Fruit fly (Drosophila melanogaster) whole organism, embryonic: ENCODE measurements around the gene CG32568.

ENCODE experiments used
- Aef1 ChIP-seq: fragments of 200-800 bp; sonication (Bioruptor generic); IDR thresholded peaks from 3 replicates; pipeline ENCODE4 v1.3.6; 2022; ENCODE audit warnings: missing biosample characterization, missing genetic modification characterization
- Antp ChIP-seq: fragments of 200-800 bp; sonication (Bioruptor generic); optimal IDR thresholded peaks from 3 replicates; lab custom pipeline; 2016; ENCODE audit warnings: missing biosample characterization, missing genetic modification characterization
- Awh ChIP-seq: fragments of 200-800 bp; sonication (Bioruptor generic); IDR thresholded peaks from 2 replicates; pipeline ENCODE4, ENCODE4 v1.3.6; 2022; ENCODE audit warnings: missing biosample characterization, missing genetic modification characterization
- Bteb2 ChIP-seq: fragments of 200-800 bp; sonication (Bioruptor generic); optimal IDR thresholded peaks from 2 replicates; lab custom pipeline; 2016; ENCODE audit warnings: missing biosample characterization, missing genetic modification characterization
- CG10147 ChIP-seq: fragments of 200-800 bp; sonication (Bioruptor generic); optimal IDR thresholded peaks from 2 replicates; lab custom pipeline; 2019; ENCODE audit warnings: missing biosample characterization, mild to moderate bottlenecking, missing genetic modification characterization, moderate library complexity
- CG10209 ChIP-seq: fragments of 200-800 bp; sonication (Bioruptor generic); optimal IDR thresholded peaks from 3 replicates; lab custom pipeline; 2017; ENCODE audit warnings: missing biosample characterization, mild to moderate bottlenecking, missing genetic modification characterization, missing genetic modification reagents
- CG10267 ChIP-seq: fragments of 200-800 bp; sonication (Bioruptor generic); optimal IDR thresholded peaks from 2 replicates; lab custom pipeline; 2018; ENCODE audit warnings: missing biosample characterization, mild to moderate bottlenecking, missing genetic modification characterization, moderate library complexity
- CG12071 ChIP-seq: fragments of 200-800 bp; sonication (Bioruptor generic); optimal IDR thresholded peaks from 3 replicates; lab custom pipeline; 2018; ENCODE audit warnings: missing biosample characterization, mild to moderate bottlenecking, missing genetic modification characterization
- CG13296 ChIP-seq: fragments of 200-800 bp; sonication (Bioruptor generic); optimal IDR thresholded peaks from 3 replicates; lab custom pipeline; 2018; ENCODE audit warnings: missing biosample characterization, mild to moderate bottlenecking, missing genetic modification characterization
- CG1529 ChIP-seq: fragments of 200-800 bp; sonication (Bioruptor generic); optimal IDR thresholded peaks from 3 replicates; lab custom pipeline; 2018; ENCODE audit warnings: missing biosample characterization, missing genetic modification characterization
- CG15601 ChIP-seq: fragments of 200-800 bp; sonication (Bioruptor generic); optimal IDR thresholded peaks from 3 replicates; lab custom pipeline; 2019; ENCODE audit warnings: missing biosample characterization, mild to moderate bottlenecking, missing genetic modification characterization, moderate library complexity
- CG17385 ChIP-seq: fragments of 200-800 bp; sonication (Bioruptor generic); optimal IDR thresholded peaks from 3 replicates; lab custom pipeline; 2018; ENCODE audit warnings: missing biosample characterization, mild to moderate bottlenecking, missing genetic modification characterization
- CG17612 ChIP-seq: fragments of 200-800 bp; sonication (Bioruptor generic); IDR thresholded peaks from 2 replicates; pipeline ENCODE4 v1.3.6; 2022; ENCODE audit warnings: missing biosample characterization, missing genetic modification characterization
- CG18619 ChIP-seq: fragments of 200-800 bp; sonication (Bioruptor generic); optimal IDR thresholded peaks from 3 replicates; lab custom pipeline; 2017; ENCODE audit warnings: missing biosample characterization, mild to moderate bottlenecking, missing genetic modification characterization
- CG31365 ChIP-seq: fragments of 200-800 bp; sonication (Bioruptor generic); optimal IDR thresholded peaks from 2 replicates; lab custom pipeline; 2018; ENCODE audit warnings: missing biosample characterization, mild to moderate bottlenecking, missing genetic modification characterization
- CG4617 ChIP-seq: fragments of 200-800 bp; sonication (Bioruptor generic); optimal IDR thresholded peaks from 3 replicates; lab custom pipeline; 2016; ENCODE audit warnings: missing biosample characterization, missing genetic modification characterization, borderline replicate concordance
- CG4707 ChIP-seq: fragments of 200-800 bp; sonication (Bioruptor generic); optimal IDR thresholded peaks from 2 replicates; lab custom pipeline; 2018; ENCODE audit warnings: missing biosample characterization, mild to moderate bottlenecking, missing genetic modification characterization, moderate library complexity
- CG4730 ChIP-seq: fragments of 200-800 bp; sonication (Bioruptor generic); IDR thresholded peaks from 2 replicates; pipeline ENCODE4 v1.3.6; 2022; ENCODE audit warnings: missing biosample characterization, missing genetic modification characterization
- CG5180 ChIP-seq: fragments of 200-800 bp; sonication (Bioruptor generic); optimal IDR thresholded peaks from 3 replicates; lab custom pipeline; 2017; ENCODE audit warnings: missing biosample characterization, missing genetic modification characterization, mild to moderate bottlenecking, moderate library complexity, missing genetic modification reagents
- CG6254 ChIP-seq: fragments of 200-800 bp; sonication (Bioruptor generic); optimal IDR thresholded peaks from 3 replicates; lab custom pipeline; 2017; ENCODE audit warnings: mild to moderate bottlenecking, missing biosample characterization, missing genetic modification reagents, missing genetic modification characterization
- CG7786 ChIP-seq: fragments of 200-800 bp; sonication (Bioruptor generic); optimal IDR thresholded peaks from 2 replicates; lab custom pipeline; 2016; ENCODE audit warnings: missing biosample characterization, missing genetic modification characterization
- CG8359 ChIP-seq: fragments of 200-800 bp; sonication (Bioruptor generic); optimal IDR thresholded peaks from 2 replicates; lab custom pipeline; 2017; ENCODE audit warnings: missing biosample characterization, mild to moderate bottlenecking, missing genetic modification characterization, borderline replicate concordance
- CG8388 ChIP-seq: fragments of 200-800 bp; sonication (Bioruptor generic); optimal IDR thresholded peaks from 2 replicates; lab custom pipeline; 2019; ENCODE audit warnings: missing biosample characterization, mild to moderate bottlenecking, missing genetic modification characterization, moderate library complexity
- CG9932 ChIP-seq: fragments of 200-800 bp; sonication (Bioruptor generic); IDR thresholded peaks from 2 replicates; pipeline ENCODE4 v1.3.6; 2022; ENCODE audit warnings: missing biosample characterization, missing genetic modification characterization
- Drgx ChIP-seq: fragments of 200-800 bp; sonication (Bioruptor generic); IDR thresholded peaks from 2 replicates; pipeline ENCODE4 v1.3.6; 2022; ENCODE audit warnings: missing biosample characterization, missing genetic modification characterization
- E2f2 ChIP-seq: fragments of 200-800 bp; sonication (Bioruptor generic); IDR thresholded peaks from 2 replicates; pipeline ENCODE4 v1.3.6; 2022; ENCODE audit warnings: missing biosample characterization, missing genetic modification characterization
- H15 ChIP-seq: fragments of 200-800 bp; sonication (Bioruptor generic); IDR thresholded peaks from 3 replicates; pipeline ENCODE4 v1.3.6; 2022; ENCODE audit warnings: missing biosample characterization, missing genetic modification characterization
- HLH3B ChIP-seq: fragments of 200-800 bp; sonication (Bioruptor generic); IDR thresholded peaks from 2 replicates; pipeline ENCODE4 v1.3.6; 2022; ENCODE audit warnings: missing biosample characterization, missing genetic modification characterization
- HLH4C ChIP-seq: fragments of 200-800 bp; sonication (Bioruptor generic); IDR thresholded peaks from 3 replicates; pipeline ENCODE4 v1.3.6; 2022; ENCODE audit warnings: missing biosample characterization, missing genetic modification characterization; ENCODE audit not compliant: partially characterized antibody
- Hr51 ChIP-seq, 2 experiments: fragments of 200-800 bp; sonication (Bioruptor generic); optimal IDR thresholded peaks; 2 replicates in 1 of 2; 3 replicates in 1 of 2; lab custom pipeline; 2016 to 2018; ENCODE audit warnings: missing biosample characterization in 2 of 2, missing genetic modification characterization in 2 of 2, mild to moderate bottlenecking in 1 of 2, moderate library complexity in 1 of 2
- Jarid2 ChIP-seq: fragments of 200-800 bp; sonication (Bioruptor generic); optimal IDR thresholded peaks from 3 replicates; lab custom pipeline; 2017; ENCODE audit warnings: mild to moderate bottlenecking, missing biosample characterization, missing genetic modification reagents, missing genetic modification characterization
- Opbp ChIP-seq: fragments of 200-800 bp; sonication (Bioruptor generic); IDR thresholded peaks from 3 replicates; pipeline ENCODE4 v1.3.6; 2022; ENCODE audit warnings: missing biosample characterization, missing genetic modification characterization; ENCODE audit not compliant: partially characterized antibody
- Rfx ChIP-seq: fragments of 200-800 bp; sonication (Bioruptor generic); IDR thresholded peaks from 2 replicates; pipeline ENCODE4 v1.3.6; 2022; ENCODE audit warnings: missing biosample characterization, missing genetic modification characterization
- Sry-β ChIP-seq: fragments of 200-800 bp; sonication (Bioruptor generic); optimal IDR thresholded peaks from 2 replicates; lab custom pipeline; 2018; ENCODE audit warnings: missing biosample characterization, mild to moderate bottlenecking, missing genetic modification characterization, moderate library complexity
- Xbp1 ChIP-seq: fragments of 200-800 bp; sonication (Bioruptor generic); optimal IDR thresholded peaks from 3 replicates; lab custom pipeline; 2016; ENCODE audit warnings: missing biosample characterization, mild to moderate bottlenecking, missing genetic modification characterization
- Xrp1 ChIP-seq: fragments of 200-800 bp; sonication (Bioruptor generic); IDR thresholded peaks from 2 replicates; pipeline ENCODE4 v1.3.6; 2022; ENCODE audit warnings: missing biosample characterization, missing genetic modification characterization
- YL-1 ChIP-seq: fragments of 200-800 bp; sonication (Bioruptor generic); optimal IDR thresholded peaks from 3 replicates; lab custom pipeline; 2017; ENCODE audit warnings: missing biosample characterization, mild to moderate bottlenecking, missing genetic modification characterization
- fd96Cb ChIP-seq: fragments of 200-800 bp; sonication (Bioruptor generic); optimal IDR thresholded peaks from 2 replicates; lab custom pipeline; 2018; ENCODE audit warnings: missing biosample characterization, mild to moderate bottlenecking, missing genetic modification characterization, moderate library complexity
- ftz-f1 ChIP-seq: fragments of 200-800 bp; sonication (Bioruptor generic); optimal IDR thresholded peaks from 2 replicates; lab custom pipeline; 2016; ENCODE audit warnings: missing biosample characterization, missing genetic modification characterization
- grau ChIP-seq: fragments of 200-800 bp; optimal IDR thresholded peaks from 3 replicates; lab custom pipeline; 2019; ENCODE audit warnings: missing biosample characterization, mild to moderate bottlenecking, missing genetic modification characterization, moderate library complexity
- hbn ChIP-seq: fragments of 200-800 bp; sonication (Bioruptor generic); IDR thresholded peaks from 2 replicates; pipeline ENCODE4 v1.3.6; 2022; ENCODE audit warnings: missing biosample characterization, missing genetic modification characterization; ENCODE audit not compliant: partially characterized antibody
- lmd ChIP-seq: fragments of 200-800 bp; sonication (Bioruptor generic); IDR thresholded peaks from 2 replicates; pipeline ENCODE4 v1.3.6; 2022; ENCODE audit warnings: missing biosample characterization, missing genetic modification characterization
- otp ChIP-seq: fragments of 200-800 bp; sonication (Bioruptor generic); IDR thresholded peaks from 3 replicates; pipeline ENCODE4, ENCODE4 v1.3.6; 2022; ENCODE audit warnings: missing biosample characterization, missing genetic modification characterization
- salm ChIP-seq: fragments of 200-800 bp; sonication (Bioruptor generic); optimal IDR thresholded peaks from 2 replicates; lab custom pipeline; 2018; ENCODE audit warnings: missing biosample characterization, mild to moderate bottlenecking, missing genetic modification characterization
- shn ChIP-seq: fragments of 200-800 bp; sonication (Bioruptor generic); optimal IDR thresholded peaks from 3 replicates; lab custom pipeline; 2016; ENCODE audit warnings: missing biosample characterization, missing genetic modification characterization
- sob ChIP-seq: fragments of 200-800 bp; sonication (Bioruptor generic); IDR thresholded peaks from 2 replicates; pipeline ENCODE4 v1.3.6; 2022; ENCODE audit warnings: missing biosample characterization, missing genetic modification characterization
- sr ChIP-seq: fragments of 200-800 bp; sonication (Bioruptor generic); IDR thresholded peaks from 3 replicates; pipeline ENCODE4 v1.3.6; 2022; ENCODE audit warnings: missing biosample characterization, missing genetic modification characterization
- tio ChIP-seq: fragments of 200-800 bp; sonication (Bioruptor generic); optimal IDR thresholded peaks from 2 replicates; lab custom pipeline; 2017; ENCODE audit warnings: missing biosample characterization, missing genetic modification characterization, inconsistent platforms

CG32568 gene

DNA sequence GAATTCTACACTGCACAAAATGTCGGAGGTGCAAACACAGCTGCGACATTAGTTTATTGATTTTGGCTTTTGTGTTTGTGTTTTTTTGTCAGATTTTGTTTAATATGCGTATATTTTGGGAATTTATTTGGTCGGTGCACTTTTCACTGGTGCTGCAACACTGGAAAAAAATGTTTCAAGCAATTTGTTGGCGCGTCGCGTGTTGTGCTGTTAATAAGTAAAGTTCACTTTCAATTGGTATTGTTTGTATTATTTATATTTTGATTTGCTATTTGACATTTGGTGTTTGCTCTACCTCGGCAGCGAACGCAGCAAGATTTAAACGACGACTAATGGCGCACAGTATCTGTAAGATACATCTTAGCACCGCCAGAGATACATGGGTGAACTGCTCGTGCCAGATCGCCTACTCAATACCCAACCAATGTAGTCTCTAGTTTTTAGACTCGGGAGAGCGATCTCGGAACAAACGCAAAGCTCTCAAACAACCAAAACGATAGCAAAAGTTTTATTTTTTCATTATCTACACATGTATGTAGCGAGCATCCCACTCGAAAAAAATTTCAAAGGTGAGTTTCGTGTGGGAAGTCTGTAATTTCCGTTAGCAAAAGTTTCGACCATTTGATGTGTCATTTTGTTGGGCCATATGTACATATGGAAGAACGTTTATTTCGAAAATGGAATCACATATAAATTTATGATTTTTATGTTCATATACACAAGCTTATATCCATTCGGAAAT lies 41.6 kb downstream of the CG32568 start (continued):
- peak; percentile 58 for TF ChIP-seq CG9932 (GFP tag; lab: Robert Waterston, UW)
- TF ChIP-seq fd96Cb (tag; lab: Kevin White, UChicago): peak; percentile 42
- peak; percentile 30 for TF ChIP-seq CG7786 (GFP tag; lab: Kevin White, UChicago)
- TF ChIP-seq Antp (GFP tag; lab: Kevin White, UChicago): peak; percentile 53
- TF ChIP-seq CG18619: peak; percentile 21
- no peak for TF ChIP-seq CG4707 (GFP tag; lab: Kevin White, UChicago)
- TF ChIP-seq CG12071 (GFP tag; lab: Kevin White, UChicago): peak; percentile 6
- TF ChIP-seq Awh (GFP tag; lab: Robert Waterston, UW): peak; percentile 65; the same call in 1 of the 2 replicates
- TF ChIP-seq Jarid2 (GFP tag; lab: Kevin White, UChicago): peak; percentile 19
- peak; percentile 52; the same call in 1 of the 2 replicates for TF ChIP-seq CG4730 (GFP tag; lab: Robert Waterston, UW)
- no peak for TF ChIP-seq Opbp (GFP tag; lab: Robert Waterston, UW)
- no peak for TF ChIP-seq tio (GFP tag; lab: Kevin White, UChicago)
- no peak for TF ChIP-seq ftz-f1
- TF ChIP-seq H15 (GFP tag; lab: Robert Waterston, UW): 0 out of 3 replicates have a peak, but pooled peaks have one; percentile 49
- peak; percentile 54 for TF ChIP-seq CG10209 (GFP tag; lab: Kevin White, UChicago)
- TF ChIP-seq CG6254 (GFP tag; lab: Kevin White, UChicago): no peak
- no peak for TF ChIP-seq CG17612
- TF ChIP-seq CG10147: peak; percentile 25
- no peak for TF ChIP-seq HLH4C
- TF ChIP-seq grau (tag; lab: Kevin White, UChicago): peak; percentile 47
- peak; percentile 45; the same call in 1 of the 2 replicates for TF ChIP-seq Xrp1 (GFP tag; lab: Robert Waterston, UW)
- peak; percentile 32 for TF ChIP-seq CG17385 (GFP tag; lab: Kevin White, UChicago)
- peak; percentile 30 for TF ChIP-seq shn (GFP tag; lab: Kevin White, UChicago)
- peak; percentile 57 for TF ChIP-seq lmd (GFP tag; lab: Robert Waterston, UW)
- TF ChIP-seq Rfx (GFP tag; lab: Robert Waterston, UW): peak; percentile 71
- peak; percentile 5 for TF ChIP-seq CG13296 (GFP tag; lab: Kevin White, UChicago)
- no peak for TF ChIP-seq Sry-β (GFP tag; lab: Kevin White, UChicago)
- peak; percentile 45 for TF ChIP-seq sob (GFP tag; lab: Robert Waterston, UW)
- peak; percentile 4 for TF ChIP-seq CG10267
- TF ChIP-seq CG4617 (GFP tag; lab: Kevin White, UChicago): no peak
- TF ChIP-seq sr (GFP tag; lab: Robert Waterston, UW): peak; percentile 90
- peak; percentile 4 for TF ChIP-seq CG5180 (GFP tag; lab: Kevin White, UChicago)
- no peak for TF ChIP-seq CG1529 (GFP tag; lab: Kevin White, UChicago)
- TF ChIP-seq CG31365 (tag; lab: Kevin White, UChicago): peak; percentile 30
- TF ChIP-seq Drgx (GFP tag; lab: Robert Waterston, UW): peak; percentile 67
- TF ChIP-seq CG15601 (tag; lab: Kevin White, UChicago): no peak
- peak; percentile 3 for TF ChIP-seq Bteb2
- peak; percentile 30 for TF ChIP-seq salm (tag; lab: Kevin White, UChicago)
- TF ChIP-seq Xbp1: peak; percentile 63
- peak; percentile 41 for TF ChIP-seq CG8388
- TF ChIP-seq CG8359 (GFP tag; lab: Kevin White, UChicago): no peak
- peak in 1 of 2 experiments; percentile 69 for TF ChIP-seq Hr51 (GFP tag; optimal IDR thresholded peaks at IDR 0.05; lab: Kevin White, UChicago)
- TF ChIP-seq hbn (GFP tag; lab: Robert Waterston, UW): no peak
- no peak for TF ChIP-seq YL-1
- TF ChIP-seq otp (GFP tag; lab: Robert Waterston, UW): peak; percentile 60; the same call in 1 of the 3 replicates
- TF ChIP-seq E2f2 (GFP tag; lab: Robert Waterston, UW): peak; percentile 23; the same call in 1 of the 2 replicates
- peak; percentile 44; the same call in 1 of the 3 replicates for TF ChIP-seq Aef1 (GFP tag; lab: Robert Waterston, UW)
- peak; percentile 43; the same call in 1 of the 2 replicates for TF ChIP-seq HLH3B (GFP tag; lab: Robert Waterston, UW)
